Fruit fly (Drosophila melanogaster) whole organism, pupa: ENCODE data around the gene nonC.
A peak's percentile ranks its signal among the peaks of the same experiment; 100 is the strongest.

Source experiments
- CG10348 ChIP-seq: fragments of 200-800 bp; sonication (Bioruptor generic); IDR thresholded peaks from 2 replicates; pipeline ENCODE4 v1.3.6; 2022; ENCODE audit warnings: missing biosample characterization, missing genetic modification characterization
- CG12605 ChIP-seq: fragments of 200-800 bp; sonication (Bioruptor generic); IDR thresholded peaks from 2 replicates; pipeline ENCODE4 v1.3.6; 2022; ENCODE audit warnings: missing biosample characterization, missing genetic modification characterization
- CG13204 ChIP-seq: fragments of 200-800 bp; sonication (Bioruptor generic); optimal IDR thresholded peaks from 2 replicates; lab custom pipeline; 2018; ENCODE audit warnings: missing biosample characterization, mild to moderate bottlenecking, missing genetic modification characterization, moderate library complexity
- CG14655 ChIP-seq: fragments of 200-800 bp; sonication (Bioruptor generic); optimal IDR thresholded peaks from 3 replicates; lab custom pipeline; 2017; ENCODE audit warnings: mild to moderate bottlenecking, missing biosample characterization, missing genetic modification reagents, missing genetic modification characterization
- CG15710 ChIP-seq: fragments of 200-800 bp; sonication (Bioruptor generic); optimal IDR thresholded peaks from 2 replicates; lab custom pipeline; 2018; ENCODE audit warnings: missing biosample characterization, mild to moderate bottlenecking, missing genetic modification characterization, moderate library complexity
- CG17806 ChIP-seq: fragments of 200-800 bp; sonication (Bioruptor generic); optimal IDR thresholded peaks from 2 replicates; lab custom pipeline; 2018; ENCODE audit warnings: missing biosample characterization, mild to moderate bottlenecking, missing genetic modification characterization, moderate library complexity
- CG32121 ChIP-seq: fragments of 200-800 bp; sonication (Bioruptor generic); IDR thresholded peaks from 2 replicates; pipeline ENCODE4 v1.3.6; 2022; ENCODE audit warnings: missing biosample characterization, missing genetic modification characterization
- CG34367 ChIP-seq: fragments of 200-800 bp; sonication (Bioruptor generic); optimal IDR thresholded peaks from 2 replicates; lab custom pipeline; 2018; ENCODE audit warnings: missing biosample characterization, mild to moderate bottlenecking, missing genetic modification characterization
- CG4496 ChIP-seq: fragments of 200-800 bp; sonication (Bioruptor generic); IDR thresholded peaks from 3 replicates; pipeline ENCODE4 v1.3.6; 2022; ENCODE audit warnings: missing biosample characterization, missing genetic modification characterization
- CG8159 ChIP-seq: fragments of 200-800 bp; sonication (Bioruptor generic); optimal IDR thresholded peaks from 3 replicates; lab custom pipeline; 2018; ENCODE audit warnings: missing biosample characterization, mild to moderate bottlenecking, missing genetic modification characterization, moderate library complexity
- CG8301 ChIP-seq: fragments of 200-800 bp; sonication (Bioruptor generic); optimal IDR thresholded peaks from 2 replicates; lab custom pipeline; 2018; ENCODE audit warnings: missing biosample characterization, mild to moderate bottlenecking, missing genetic modification characterization
- CG9948 ChIP-seq: fragments of 200-800 bp; sonication (Bioruptor generic); optimal IDR thresholded peaks from 2 replicates; lab custom pipeline; 2018; ENCODE audit warnings: missing biosample characterization, mild to moderate bottlenecking, missing genetic modification characterization, moderate library complexity
- D1 ChIP-seq: fragments of 200-800 bp; sonication (Bioruptor generic); optimal IDR thresholded peaks from 2 replicates; lab custom pipeline; 2018; ENCODE audit warnings: missing biosample characterization, mild to moderate bottlenecking, missing genetic modification characterization, moderate library complexity
- EcR ChIP-seq: fragments of 200-800 bp; sonication (Bioruptor generic); optimal IDR thresholded peaks from 3 replicates; lab custom pipeline; 2019; ENCODE audit warnings: missing biosample characterization, missing genetic modification characterization, mild to moderate bottlenecking, moderate library complexity, missing genetic modification reagents
- Ets98B ChIP-seq: fragments of 200-800 bp; sonication (Bioruptor generic); IDR thresholded peaks from 2 replicates; pipeline ENCODE4 v1.3.6; 2022; ENCODE audit warnings: missing biosample characterization, missing genetic modification characterization
- Pif1A ChIP-seq: fragments of 200-800 bp; sonication (Bioruptor generic); optimal IDR thresholded peaks from 3 replicates; lab custom pipeline; 2016; ENCODE audit warnings: missing biosample characterization, missing genetic modification characterization
- Pif1B ChIP-seq: fragments of 200-800 bp; sonication (Bioruptor generic); optimal IDR thresholded peaks from 3 replicates; lab custom pipeline; 2016; ENCODE audit warnings: missing biosample characterization, missing genetic modification characterization
- Snoo ChIP-seq: fragments of 200-800 bp; sonication (Bioruptor generic); optimal IDR thresholded peaks from 3 replicates; lab custom pipeline; 2017; ENCODE audit warnings: missing biosample characterization, mild to moderate bottlenecking, missing genetic modification characterization, inconsistent platforms
- fd96Ca ChIP-seq: fragments of 200-800 bp; sonication (Bioruptor generic); IDR thresholded peaks from 3 replicates; pipeline ENCODE4 v1.3.6; 2022; ENCODE audit warnings: missing biosample characterization, missing genetic modification characterization
- gl ChIP-seq: fragments of 200-800 bp; sonication (Bioruptor generic); optimal IDR thresholded peaks from 2 replicates; lab custom pipeline; 2018; ENCODE audit warnings: missing biosample characterization, mild to moderate bottlenecking, missing genetic modification characterization
- rn ChIP-seq: fragments of 200-800 bp; sonication (Bioruptor generic); IDR thresholded peaks from 2 replicates; pipeline ENCODE4 v1.3.6; 2022; ENCODE audit warnings: missing biosample characterization, missing genetic modification characterization

nonC gene

dm6 chrX:6849178-6849956 lies 25.1 kb downstream of the nonC start, which contains the start of the genes Cht11 and CG4558:
Gene Cht11 (minus strand): TSS chrX:6849517.
Gene CG4558 (plus strand): TSS chrX:6849770.
- TF ChIP-seq CG14655 = peak; percentile 88
- TF ChIP-seq CG8159 (tag; lab: Kevin White, UChicago) = peak; percentile 83
- peak; percentile 76 for TF ChIP-seq CG8301
- TF ChIP-seq CG4496 (GFP tag; lab: Robert Waterston, UW) = peak; percentile 88
- peak; percentile 64 for TF ChIP-seq rn
- TF ChIP-seq Ets98B (GFP tag; lab: Robert Waterston, UW) = peak; percentile 78
- TF ChIP-seq CG15710 (tag; lab: Kevin White, UChicago) = peak; percentile 81
- TF ChIP-seq D1 (tag; lab: Kevin White, UChicago) = no peak
- peak; percentile 81 for TF ChIP-seq CG32121 (GFP tag; lab: Robert Waterston, UW)
- TF ChIP-seq Pif1A (GFP tag; lab: Kevin White, UChicago) = peak; percentile 75
- TF ChIP-seq Pif1B (GFP tag; lab: Kevin White, UChicago) = peak; percentile 66
- peak; percentile 86 for TF ChIP-seq CG12605 (GFP tag; lab: Robert Waterston, UW)
- peak; percentile 73 for TF ChIP-seq Snoo (tag; lab: Kevin White, UChicago)
- peak; percentile 92 for TF ChIP-seq EcR (GFP tag; lab: Kevin White, UChicago)
- TF ChIP-seq CG13204 (GFP tag; lab: Kevin White, UChicago) = peak; percentile 41
- TF ChIP-seq CG17806 = peak; percentile 72
- TF ChIP-seq CG34367 (tag; lab: Kevin White, UChicago) = peak; percentile 68
- peak; percentile 73; the same call in 1 of the 3 replicates for TF ChIP-seq fd96Ca (GFP tag; lab: Robert Waterston, UW)
- peak; percentile 72 for TF ChIP-seq CG9948 (tag; lab: Kevin White, UChicago)
- TF ChIP-seq gl (tag; lab: Kevin White, UChicago) = peak; percentile 12
- TF ChIP-seq CG10348 = peak; percentile 40; the same call in 1 of the 2 replicates

- TF ChIP-seq CG8159 (tag; lab: Kevin White, UChicago) (peak; percentile 93), CG32121 (GFP tag; lab: Robert Waterston, UW) (peak; percentile 87), CG10348 (peak; percentile 76), CG4496 (GFP tag; lab: Robert Waterston, UW) (peak; percentile 93), rn (peak; percentile 68), Ets98B (GFP tag; lab: Robert Waterston, UW) (peak; percentile 85), CG13204 (GFP tag; lab: Kevin White, UChicago) (peak; percentile 68), Pif1A (GFP tag; lab: Kevin White, UChicago) (peak; percentile 92), D1 (tag; lab: Kevin White, UChicago) (peak; percentile 53), gl (tag; lab: Kevin White, UChicago) (peak; percentile 81), EcR (GFP tag; lab: Kevin White, UChicago) (peak; percentile 47), fd96Ca (GFP tag; lab: Robert Waterston, UW) (peak; percentile 91), Snoo (tag; lab: Kevin White, UChicago) (peak; percentile 91), CG15710 (tag; lab: Kevin White, UChicago) (peak; percentile 92), CG17806 (peak; percentile 90), CG12605 (GFP tag; lab: Robert Waterston, UW) (peak; percentile 78), CG9948 (tag; lab: Kevin White, UChicago) (peak; percentile 92), CG14655 (peak; percentile 93), CG8301 (peak; percentile 90), Pif1B (GFP tag; lab: Kevin White, UChicago) (peak; percentile 88), CG34367 (tag; lab: Kevin White, UChicago) (peak; percentile 91)
These were observed 28.3 kb downstream of the nonC start for dm6 chrX:6852574-6852973.

- no peak for TF ChIP-seq CG10348
- peak; percentile 37 for TF ChIP-seq CG15710 (tag; lab: Kevin White, UChicago)
- TF ChIP-seq CG13204 (GFP tag; lab: Kevin White, UChicago) = peak; percentile 66
- no peak; the same call in 1 of the 2 replicates for TF ChIP-seq CG32121 (GFP tag; lab: Robert Waterston, UW)
- 0 out of 3 replicates have a peak, but pooled peaks have one; percentile 46 for TF ChIP-seq CG4496 (GFP tag; lab: Robert Waterston, UW)
- peak; percentile 63 for TF ChIP-seq EcR (GFP tag; lab: Kevin White, UChicago)
- peak; percentile 38 for TF ChIP-seq gl (tag; lab: Kevin White, UChicago)
- TF ChIP-seq CG12605 (GFP tag; lab: Robert Waterston, UW) = peak; percentile 29; the same call in 1 of the 2 replicates
- TF ChIP-seq CG14655 = peak; percentile 6
These were observed 29.1 kb downstream of the nonC start for dm6 chrX:6853384-6853783.

dm6 chrX:6854563-6854962 lies 30.3 kb downstream of the nonC start:
- TF ChIP-seq CG13204 (GFP tag; lab: Kevin White, UChicago) (no peak), fd96Ca (GFP tag; lab: Robert Waterston, UW) (peak; percentile 93), EcR (GFP tag; lab: Kevin White, UChicago) (no peak), CG17806 (peak; percentile 72), Ets98B (GFP tag; lab: Robert Waterston, UW) (peak; percentile 88), CG12605 (GFP tag; lab: Robert Waterston, UW) (peak; percentile 72; the same call in 1 of the 2 replicates), CG34367 (tag; lab: Kevin White, UChicago) (peak; percentile 62), D1 (tag; lab: Kevin White, UChicago) (peak; percentile 13), CG10348 (no peak; the same call in 1 of the 2 replicates), rn (peak; percentile 50), Snoo (tag; lab: Kevin White, UChicago) (peak; percentile 60), CG32121 (GFP tag; lab: Robert Waterston, UW) (peak; percentile 88), CG14655 (peak; percentile 85), Pif1B (GFP tag; lab: Kevin White, UChicago) (peak; percentile 85), CG8159 (tag; lab: Kevin White, UChicago) (peak; percentile 81), CG15710 (tag; lab: Kevin White, UChicago) (peak; percentile 61), CG4496 (GFP tag; lab: Robert Waterston, UW) (peak; percentile 91), CG8301 (peak; percentile 78), CG9948 (tag; lab: Kevin White, UChicago) (peak; percentile 79), Pif1A (GFP tag; lab: Kevin White, UChicago) (peak; percentile 84), gl (tag; lab: Kevin White, UChicago) (no peak)
- TF ChIP-seq, all 21 proteins: peak for 17
